Worm (Caenorhabditis elegans) whole organism, L2 larva: ENCODE results near the gene best-15.

Experiments
- ama-1 ChIP-seq: fragments of 150-350 bp; optimal IDR thresholded peaks from 2 replicates; lab custom pipeline; 2018; ENCODE audit warnings: inconsistent platforms
- crh-2 ChIP-seq: sonication (generic microtip); optimal IDR thresholded peaks from 2 replicates; lab custom pipeline; 2017; ENCODE audit warnings: missing biosample characterization, missing genetic modification characterization
- egl-27 ChIP-seq: sonication (generic microtip); optimal IDR thresholded peaks from 3 replicates; lab custom pipeline; 2017; ENCODE audit warnings: missing biosample characterization, missing genetic modification reagents, missing genetic modification characterization
- fos-1 ChIP-seq: fragments of 150-350 bp; optimal IDR thresholded peaks from 2 replicates; lab custom pipeline; 2014; ENCODE audit warnings: missing biosample characterization, missing genetic modification characterization
- lin-13 ChIP-seq: fragments of 150-350 bp; optimal IDR thresholded peaks from 2 replicates; lab custom pipeline; 2014; ENCODE audit warnings: missing biosample characterization, missing genetic modification reagents, missing genetic modification characterization
- unc-62 ChIP-seq: fragments of 150-350 bp; optimal IDR thresholded peaks from 2 replicates; lab custom pipeline; 2014; ENCODE audit warnings: missing biosample characterization, missing genetic modification reagents, missing genetic modification characterization
- zag-1 ChIP-seq: fragments of 150-350 bp; optimal IDR thresholded peaks from 2 replicates; lab custom pipeline; 2014; ENCODE audit warnings: missing biosample characterization, missing genetic modification characterization
- ztf-11 ChIP-seq: sonication (generic microtip); optimal IDR thresholded peaks from 2 replicates; lab custom pipeline; 2017; ENCODE audit warnings: missing biosample characterization, missing genetic modification characterization

DNA sequence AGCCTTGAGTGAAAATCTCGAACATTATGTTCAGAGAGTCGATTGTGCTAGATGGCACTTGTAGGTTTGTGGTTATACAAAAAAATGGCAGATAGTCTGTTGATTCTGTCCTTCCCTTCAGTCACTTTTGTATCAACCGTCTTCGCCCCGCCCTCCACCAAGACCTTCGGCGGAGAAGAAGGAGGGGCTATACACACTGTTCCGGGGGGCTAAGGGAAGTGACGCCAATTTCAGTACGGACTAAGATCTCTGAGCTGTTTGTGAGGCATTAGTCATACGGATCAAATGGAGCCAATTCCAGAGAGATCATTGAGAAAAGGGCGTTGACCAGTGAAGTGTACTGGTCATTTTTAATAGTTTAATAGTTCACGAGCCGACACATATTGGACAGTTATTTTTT lies 51.5 kb downstream of the best-15 start, which contains the start of gene swt-3:
- TF ChIP-seq crh-2 (tag; lab: Kevin White, UChicago) (no peak), ama-1 (lab: Kevin White, UChicago) (no peak), unc-62 (GFP tag; lab: Kevin White, UChicago) (no peak), egl-27 (tag; lab: Kevin White, UChicago) (no peak), ztf-11 (tag; lab: Kevin White, UChicago) (no peak), zag-1 (no peak), lin-13 (no peak), fos-1 (tag; lab: Kevin White, UChicago) (no peak)
